Fruit fly (Drosophila melanogaster) whole organism, wandering third instar larva: ENCODE measurements around the gene CG33128.

Experiments used
- Abd-B ChIP-seq: fragments of >200 bp; optimal IDR thresholded peaks from 2 replicates; lab custom pipeline; 2017; ENCODE audit warnings: missing biosample characterization, missing genetic modification characterization
- CG32264 ChIP-seq: fragments of 200-800 bp; sonication (Bioruptor generic); optimal IDR thresholded peaks from 2 replicates; lab custom pipeline; 2016; ENCODE audit warnings: missing biosample characterization, missing genetic modification characterization
- CG9705 ChIP-seq: fragments of 200-800 bp; sonication (Bioruptor generic); optimal IDR thresholded peaks from 2 replicates; lab custom pipeline; 2018; ENCODE audit warnings: missing biosample characterization, mild to moderate bottlenecking, missing genetic modification characterization
- CrebA ChIP-seq: fragments of 200-800 bp; sonication (Bioruptor generic); optimal IDR thresholded peaks from 2 replicates; lab custom pipeline; 2016; ENCODE audit warnings: missing biosample characterization, mild to moderate bottlenecking, missing genetic modification characterization, borderline replicate concordance
- Dfd ChIP-seq: fragments of >200 bp; optimal IDR thresholded peaks from 2 replicates; lab custom pipeline; 2017; ENCODE audit warnings: missing biosample characterization, missing genetic modification characterization
- Dif ChIP-seq: fragments of 200-275, 200-300 bp; sonication (Bioruptor generic); optimal IDR thresholded peaks from 2 replicates; lab custom pipeline; 2018; ENCODE audit warnings: missing biosample characterization, missing genetic modification characterization; ENCODE audit not compliant: partially characterized antibody
- GATAd ChIP-seq: sonication (Bioruptor generic); optimal IDR thresholded peaks from 2 replicates; lab custom pipeline; 2016; ENCODE audit warnings: missing biosample characterization, missing genetic modification characterization
- HLH106 ChIP-seq: fragments of 200-800 bp; optimal IDR thresholded peaks from 3 replicates; lab custom pipeline; 2019; ENCODE audit warnings: missing biosample characterization, mild to moderate bottlenecking, missing genetic modification characterization, moderate library complexity
- Hnf4 ChIP-seq: fragments of 200-800 bp; sonication (Bioruptor generic); optimal IDR thresholded peaks from 2 replicates; lab custom pipeline; 2016; ENCODE audit warnings: missing biosample characterization, mild to moderate bottlenecking, missing genetic modification characterization
- Hr78 ChIP-seq: fragments of >200 bp; optimal IDR thresholded peaks from 2 replicates; lab custom pipeline; 2017; ENCODE audit warnings: missing biosample characterization, missing genetic modification characterization
- Hr83 ChIP-seq: fragments of 200-300 bp; sonication (Bioruptor generic); optimal IDR thresholded peaks from 2 replicates; lab custom pipeline; 2016; ENCODE audit warnings: missing biosample characterization, mild to moderate bottlenecking, missing genetic modification characterization, moderate library complexity; ENCODE audit not compliant: poor library complexity, severe bottlenecking
- Jra ChIP-seq: sonication (Bioruptor generic); optimal IDR thresholded peaks from 2 replicates; lab custom pipeline; 2016; ENCODE audit warnings: missing biosample characterization, missing genetic modification characterization
- Mio ChIP-seq: sonication (Bioruptor generic); optimal IDR thresholded peaks from 2 replicates; lab custom pipeline; 2016; ENCODE audit warnings: missing biosample characterization, missing genetic modification characterization
- Myc ChIP-seq: fragments of >200 bp; optimal IDR thresholded peaks from 2 replicates; lab custom pipeline; 2017
- N ChIP-seq: fragments of >200 bp; optimal IDR thresholded peaks from 2 replicates; lab custom pipeline; 2018; ENCODE audit warnings: missing biosample characterization, missing external identifiers, missing genetic modification characterization
- OdsH ChIP-seq: fragments of 200-800 bp; sonication (Bioruptor generic); optimal IDR thresholded peaks from 2 replicates; lab custom pipeline; 2016; ENCODE audit warnings: missing biosample characterization, mild to moderate bottlenecking, missing genetic modification characterization
- Rel ChIP-seq, 2 experiments: fragments of 200-800 bp; sonication (Bioruptor generic) in 1 of 2; optimal IDR thresholded peaks; 2 replicates in 1 of 2; 3 replicates in 1 of 2; lab custom pipeline; 2016 to 2019; ENCODE audit warnings: mild to moderate bottlenecking in 2 of 2, missing biosample characterization in 2 of 2, missing genetic modification characterization in 2 of 2, moderate library complexity in 1 of 2
- Sp1 ChIP-seq: fragments of 200-800 bp; sonication (Bioruptor generic); optimal IDR thresholded peaks from 3 replicates; lab custom pipeline; 2019; ENCODE audit warnings: missing biosample characterization, mild to moderate bottlenecking, missing genetic modification characterization, moderate library complexity
- Vsx2 ChIP-seq: fragments of 200-300, 225-300 bp; sonication (Bioruptor generic); optimal IDR thresholded peaks from 2 replicates; lab custom pipeline; 2018; ENCODE audit warnings: missing biosample characterization, missing genetic modification characterization; ENCODE audit not compliant: partially characterized antibody
- br ChIP-seq: fragments of 200-800 bp; sonication (Bioruptor generic); optimal IDR thresholded peaks from 2 replicates; lab custom pipeline; 2016; ENCODE audit warnings: missing biosample characterization, missing genetic modification characterization
- brk ChIP-seq: fragments of 200-800 bp; sonication (Bioruptor generic); optimal IDR thresholded peaks from 2 replicates; lab custom pipeline; 2016; ENCODE audit warnings: missing biosample characterization, mild to moderate bottlenecking, missing genetic modification characterization
- dl ChIP-seq, 2 experiments: fragments of 175-275, 200-275 bp in 1 of 2; fragments of 200-275 bp in 1 of 2; sonication (Bioruptor generic); optimal IDR thresholded peaks; lab custom pipeline; 2018; ENCODE audit warnings: mild to moderate bottlenecking in 2 of 2, missing biosample characterization in 2 of 2, missing genetic modification characterization in 2 of 2, moderate library complexity in 2 of 2; ENCODE audit not compliant: partially characterized antibody in 2 of 2, insufficient read depth in 1 of 2
- dmrt93B ChIP-seq: fragments of 200-800 bp; sonication (Bioruptor generic); optimal IDR thresholded peaks from 2 replicates; lab custom pipeline; 2018; ENCODE audit warnings: missing biosample characterization, mild to moderate bottlenecking, missing genetic modification characterization
- dsf ChIP-seq: sonication (Bioruptor generic); optimal IDR thresholded peaks from 2 replicates; lab custom pipeline; 2016; ENCODE audit warnings: missing biosample characterization, missing genetic modification characterization, borderline replicate concordance
- ey ChIP-seq: fragments of 200-800 bp; sonication (Bioruptor generic); optimal IDR thresholded peaks from 2 replicates; lab custom pipeline; 2016; ENCODE audit warnings: missing biosample characterization, missing genetic modification characterization
- foxo ChIP-seq, 2 experiments: fragments of 200-800 bp; sonication (Bioruptor generic); optimal IDR thresholded peaks; 2 replicates in 1 of 2; 3 replicates in 1 of 2; lab custom pipeline; 2016 to 2017; ENCODE audit warnings: missing biosample characterization in 2 of 2, missing genetic modification characterization in 2 of 2
- fru ChIP-seq: fragments of 200-800 bp; sonication (Bioruptor generic); optimal IDR thresholded peaks from 3 replicates; lab custom pipeline; 2016; ENCODE audit warnings: missing biosample characterization, mild to moderate bottlenecking, missing genetic modification characterization
- h ChIP-seq: fragments of 200-800 bp; sonication (Bioruptor generic); optimal IDR thresholded peaks from 3 replicates; lab custom pipeline; 2016; ENCODE audit warnings: missing biosample characterization, mild to moderate bottlenecking, missing genetic modification characterization
- jim ChIP-seq: fragments of 175-275, 200-325 bp; sonication (Bioruptor generic); optimal IDR thresholded peaks from 2 replicates; lab custom pipeline; 2016; ENCODE audit warnings: missing biosample characterization, mild to moderate bottlenecking, missing genetic modification characterization
- lola ChIP-seq: fragments of >200 bp; optimal IDR thresholded peaks from 2 replicates; lab custom pipeline; 2017; ENCODE audit warnings: missing biosample characterization, missing genetic modification characterization
- pan ChIP-seq: fragments of >200 bp; optimal IDR thresholded peaks from 2 replicates; lab custom pipeline; 2017
- psq ChIP-seq: fragments of 200-800 bp; sonication (Bioruptor generic); optimal IDR thresholded peaks from 3 replicates; lab custom pipeline; 2017; ENCODE audit warnings: missing biosample characterization, mild to moderate bottlenecking, missing genetic modification characterization, moderate library complexity
- rgr ChIP-seq: fragments of 200-800 bp; sonication (Bioruptor generic); optimal IDR thresholded peaks from 3 replicates; lab custom pipeline; 2016; ENCODE audit warnings: missing biosample characterization, mild to moderate bottlenecking, missing genetic modification characterization
- sage ChIP-seq: fragments of 200-800 bp; sonication (Bioruptor generic); optimal IDR thresholded peaks from 2 replicates; lab custom pipeline; 2016; ENCODE audit warnings: missing biosample characterization, mild to moderate bottlenecking, missing genetic modification characterization
- sv ChIP-seq: fragments of 200-800 bp; sonication (Bioruptor generic); optimal IDR thresholded peaks from 3 replicates; lab custom pipeline; 2016; ENCODE audit warnings: missing biosample characterization, missing genetic modification characterization
- tai ChIP-seq: sonication (Bioruptor generic); optimal IDR thresholded peaks from 2 replicates; lab custom pipeline; 2016; ENCODE audit warnings: missing biosample characterization, missing genetic modification characterization
- usp ChIP-seq: fragments of >200 bp; optimal IDR thresholded peaks from 2 replicates; lab custom pipeline; 2017; ENCODE audit warnings: missing biosample characterization, missing genetic modification characterization
- woc ChIP-seq: sonication (Bioruptor generic); optimal IDR thresholded peaks from 2 replicates; lab custom pipeline; 2016; ENCODE audit warnings: missing biosample characterization, mild to moderate bottlenecking, missing genetic modification characterization

CG33128 gene

dm6 chr2L:1473427-1473826 lies 20.4 kb upstream of the CG33128 start:
- TF ChIP-seq foxo (GFP tag; optimal IDR thresholded peaks at IDR 0.05; lab: Kevin White, UChicago) (peak in 1 of 2 experiments; percentile 72), Dif (GFP tag; lab: Kevin White, UChicago) (no peak), Hr78 (GFP tag; lab: Kevin White, UChicago) (no peak), Sp1 (GFP tag; lab: Kevin White, UChicago) (peak; percentile 58), jim (GFP tag; lab: Kevin White, UChicago) (no peak), dsf (no peak), br (GFP tag; lab: Kevin White, UChicago) (peak; percentile 58), CG9705 (GFP tag; lab: Kevin White, UChicago) (no peak), Hr83 (GFP tag; lab: Kevin White, UChicago) (no peak), woc (peak; percentile 72), usp (GFP tag; lab: Kevin White, UChicago) (no peak), HLH106 (tag; lab: Kevin White, UChicago) (peak; percentile 63), h (GFP tag; lab: Kevin White, UChicago) (peak; percentile 76), pan (lab: Kevin White, UChicago) (no peak), Abd-B (GFP tag; lab: Kevin White, UChicago) (no peak), sage (no peak), Mio (no peak), Vsx2 (GFP tag; lab: Kevin White, UChicago) (no peak), Hnf4 (GFP tag; lab: Kevin White, UChicago) (peak; percentile 69), N (GFP tag; lab: Kevin White, UChicago) (no peak), fru (peak; percentile 78), CrebA (GFP tag; lab: Kevin White, UChicago) (no peak), Rel (GFP tag; optimal IDR thresholded peaks at IDR 0.05; lab: Kevin White, UChicago) (no peak), Rel (tag; optimal IDR thresholded peaks at IDR 0.05; lab: Kevin White, UChicago) (no peak), brk (GFP tag; lab: Kevin White, UChicago) (peak; percentile 23), tai (GFP tag; lab: Kevin White, UChicago) (peak; percentile 46), sv (no peak), GATAd (no peak), CG32264 (GFP tag; lab: Kevin White, UChicago) (no peak), Dfd (GFP tag; lab: Kevin White, UChicago) (no peak), rgr (GFP tag; lab: Kevin White, UChicago) (peak; percentile 68), dl (GFP tag; optimal IDR thresholded peaks at IDR 0.05; lab: Kevin White, UChicago; ENCODE audit: insufficient read depth in 1 of 2, partially characterized antibody in 2 of 2) (no peak), OdsH (peak; percentile 72), psq (GFP tag; lab: Kevin White, UChicago) (peak; percentile 60), dmrt93B (peak; percentile 21), Jra (peak; percentile 44), ey (GFP tag; lab: Kevin White, UChicago) (peak; percentile 69), Myc (no peak), lola (GFP tag; lab: Kevin White, UChicago) (no peak)

- TF ChIP-seq br (GFP tag; lab: Kevin White, UChicago): peak; percentile 22
- TF ChIP-seq foxo (GFP tag; optimal IDR thresholded peaks at IDR 0.05; lab: Kevin White, UChicago): peak in 1 of 2 experiments; percentile 0
- TF ChIP-seq h (GFP tag; lab: Kevin White, UChicago): no peak
- no peak for TF ChIP-seq OdsH
- no peak for TF ChIP-seq lola (GFP tag; lab: Kevin White, UChicago)
- no peak for TF ChIP-seq Dif (GFP tag; lab: Kevin White, UChicago)
- TF ChIP-seq fru: peak; percentile 36
- TF ChIP-seq brk (GFP tag; lab: Kevin White, UChicago): no peak
- no peak for TF ChIP-seq jim (GFP tag; lab: Kevin White, UChicago)
Observed at dm6 chr2L:1476872-1477503, 16.9 kb upstream of the CG33128 start.
